Worm (Caenorhabditis elegans) whole organism, late embryonic: ENCODE measurements around the gene F01D5.7.

Experiments used
- C08G9.2 ChIP-seq: sonication (generic microtip); optimal IDR thresholded peaks from 2 replicates; lab custom pipeline; 2016; ENCODE audit warnings: mild to moderate bottlenecking, missing genetic modification characterization, moderate library complexity, missing compliant biosample characterization
- C38D4.7 ChIP-seq: fragments of 200-800 bp; sonication (Bioruptor generic); optimal IDR thresholded peaks from 2 replicates; lab custom pipeline; 2018; ENCODE audit warnings: mild to moderate bottlenecking, missing genetic modification characterization, moderate library complexity, missing compliant biosample characterization
- F13H6.1 ChIP-seq: sonication (generic microtip); optimal IDR thresholded peaks from 2 replicates; lab custom pipeline; 2016; ENCODE audit warnings: missing genetic modification characterization, missing compliant biosample characterization
- K02D7.2 ChIP-seq: sonication (generic microtip); optimal IDR thresholded peaks from 2 replicates; lab custom pipeline; 2017; ENCODE audit warnings: mild to moderate bottlenecking, missing genetic modification characterization, missing compliant biosample characterization
- K09A11.1 ChIP-seq: sonication (generic microtip); optimal IDR thresholded peaks from 2 replicates; lab custom pipeline; 2017; ENCODE audit warnings: antibody characterized with exemption, mild to moderate bottlenecking, missing genetic modification characterization, missing compliant biosample characterization; ENCODE audit not compliant: insufficient read depth
- Y22D7AL.16 ChIP-seq: sonication (generic microtip); optimal IDR thresholded peaks from 2 replicates; lab custom pipeline; 2016; ENCODE audit warnings: missing genetic modification characterization, missing compliant biosample characterization
- ceh-2 ChIP-seq: sonication (generic microtip); optimal IDR thresholded peaks from 2 replicates; lab custom pipeline; 2016; ENCODE audit warnings: missing genotype, missing genetic modification characterization, missing compliant biosample characterization
- ceh-22 ChIP-seq: sonication (generic microtip); optimal IDR thresholded peaks from 2 replicates; lab custom pipeline; 2017; ENCODE audit warnings: missing biosample characterization, missing genetic modification characterization
- ceh-24 ChIP-seq: sonication (generic microtip); optimal IDR thresholded peaks from 2 replicates; lab custom pipeline; 2016; ENCODE audit warnings: mild to moderate bottlenecking, missing genetic modification characterization, missing compliant biosample characterization
- ceh-30 ChIP-seq: fragments of 150-350 bp; optimal IDR thresholded peaks from 2 replicates; lab custom pipeline; 2014; ENCODE audit warnings: missing biosample characterization, missing genetic modification characterization
- ceh-9 ChIP-seq: sonication (generic microtip); optimal IDR thresholded peaks from 2 replicates; lab custom pipeline; 2016; ENCODE audit warnings: mild to moderate bottlenecking, missing genetic modification characterization, inconsistent platforms, missing compliant biosample characterization
- che-1 ChIP-seq: sonication (generic microtip); optimal IDR thresholded peaks from 2 replicates; lab custom pipeline; 2016; ENCODE audit warnings: mild to moderate bottlenecking, missing genetic modification characterization, missing compliant biosample characterization
- dmd-4 ChIP-seq: sonication (generic microtip); optimal IDR thresholded peaks from 2 replicates; lab custom pipeline; 2016; ENCODE audit warnings: borderline replicate concordance, missing genetic modification characterization, missing compliant biosample characterization
- elt-2 ChIP-seq: sonication (generic microtip); optimal IDR thresholded peaks from 2 replicates; lab custom pipeline; 2016; ENCODE audit warnings: missing genetic modification reagents, missing genetic modification characterization, missing compliant biosample characterization
- ets-4 ChIP-seq: sonication (generic microtip); optimal IDR thresholded peaks from 2 replicates; lab custom pipeline; 2016; ENCODE audit warnings: missing genetic modification characterization, missing compliant biosample characterization
- fax-1 ChIP-seq: sonication (generic microtip); optimal IDR thresholded peaks from 2 replicates; lab custom pipeline; 2016; ENCODE audit warnings: missing genotype, missing genetic modification characterization, missing compliant biosample characterization
- fkh-10 ChIP-seq: fragments of 150-350 bp; optimal IDR thresholded peaks from 2 replicates; lab custom pipeline; 2014; ENCODE audit warnings: missing biosample characterization, missing genetic modification reagents, missing genetic modification characterization
- fkh-6 ChIP-seq: sonication (generic microtip); optimal IDR thresholded peaks from 2 replicates; lab custom pipeline; 2016; ENCODE audit warnings: missing genetic modification characterization, missing compliant biosample characterization
- hlh-15 ChIP-seq: sonication (generic microtip); optimal IDR thresholded peaks from 2 replicates; lab custom pipeline; 2016; ENCODE audit warnings: missing genetic modification characterization, missing compliant biosample characterization
- hlh-30 ChIP-seq: sonication (generic microtip); optimal IDR thresholded peaks from 2 replicates; lab custom pipeline; 2017; ENCODE audit warnings: antibody characterized with exemption, missing genetic modification characterization, missing compliant biosample characterization; ENCODE audit not compliant: insufficient read depth
- lim-6 ChIP-seq: sonication (generic microtip); optimal IDR thresholded peaks from 2 replicates; lab custom pipeline; 2016; ENCODE audit warnings: missing genetic modification characterization, missing compliant biosample characterization
- lin-11 ChIP-seq: fragments of 200-800 bp; sonication (Bioruptor generic); optimal IDR thresholded peaks from 2 replicates; lab custom pipeline; 2018; ENCODE audit warnings: mild to moderate bottlenecking, missing genetic modification characterization, missing compliant biosample characterization
- nhr-11 ChIP-seq: fragments of 150-350 bp; optimal IDR thresholded peaks from 2 replicates; lab custom pipeline; 2014; ENCODE audit warnings: missing biosample characterization, missing genetic modification characterization
- pag-3 ChIP-seq: sonication (generic microtip); optimal IDR thresholded peaks from 2 replicates; lab custom pipeline; 2016; ENCODE audit warnings: missing compliant biosample characterization, missing genetic modification characterization, borderline replicate concordance
- pat-9 ChIP-seq: fragments of 200-800 bp; sonication (Bioruptor generic); optimal IDR thresholded peaks from 2 replicates; lab custom pipeline; 2018; ENCODE audit warnings: mild to moderate bottlenecking, missing genetic modification characterization, moderate library complexity, missing compliant biosample characterization
- pax-1 ChIP-seq: fragments of 150-350 bp; optimal IDR thresholded peaks from 2 replicates; lab custom pipeline; 2014; ENCODE audit warnings: missing biosample characterization, missing genetic modification characterization
- pqm-1 ChIP-seq: sonication (generic microtip); optimal IDR thresholded peaks from 2 replicates; lab custom pipeline; 2016; ENCODE audit warnings: missing genetic modification characterization, missing compliant biosample characterization
- ref-2 ChIP-seq: sonication (generic microtip); optimal IDR thresholded peaks from 2 replicates; lab custom pipeline; 2016; ENCODE audit warnings: missing genetic modification characterization, missing compliant biosample characterization
- sox-4 ChIP-seq: sonication (generic microtip); optimal IDR thresholded peaks from 2 replicates; lab custom pipeline; 2017; ENCODE audit warnings: mild to moderate bottlenecking, missing genetic modification characterization, inconsistent platforms, missing compliant biosample characterization
- syd-9 ChIP-seq: sonication (generic microtip); optimal IDR thresholded peaks from 2 replicates; lab custom pipeline; 2016; ENCODE audit warnings: mild to moderate bottlenecking, missing genetic modification characterization, moderate library complexity, missing compliant biosample characterization
- tbx-2 ChIP-seq: sonication (generic microtip); optimal IDR thresholded peaks from 2 replicates; lab custom pipeline; 2016; ENCODE audit warnings: missing genetic modification characterization, missing compliant biosample characterization
- unc-42 ChIP-seq: sonication (generic microtip); optimal IDR thresholded peaks from 2 replicates; lab custom pipeline; 2016; ENCODE audit warnings: missing genotype, missing genetic modification characterization, missing compliant biosample characterization
- unc-55 ChIP-seq: sonication (generic microtip); optimal IDR thresholded peaks from 2 replicates; lab custom pipeline; 2017; ENCODE audit warnings: missing biosample characterization, missing genetic modification reagents, missing genetic modification characterization
- unc-86 ChIP-seq: sonication (generic microtip); optimal IDR thresholded peaks from 2 replicates; lab custom pipeline; 2016; ENCODE audit warnings: missing genetic modification characterization, missing compliant biosample characterization

The F01D5.7 gene

DNA sequence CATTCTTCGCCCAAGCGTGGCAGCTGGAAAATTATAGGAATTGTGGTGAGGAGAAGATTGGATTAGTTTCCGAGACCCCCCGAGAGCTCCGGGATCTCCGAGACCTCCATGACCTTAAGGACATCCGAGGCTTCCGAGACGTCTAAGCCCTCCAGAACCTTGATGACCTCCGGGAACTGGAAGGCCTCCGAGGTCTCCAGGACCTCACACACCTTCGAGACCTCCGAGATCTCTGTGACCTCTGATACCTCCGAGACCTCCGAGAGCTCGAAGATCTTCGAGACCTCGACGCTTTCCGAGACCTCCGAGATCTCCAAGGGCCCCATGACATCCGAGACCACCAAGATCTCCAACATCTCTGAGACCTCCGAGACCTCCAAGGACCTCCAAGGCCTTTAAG, 26.2 kb upstream of the F01D5.7 start:
- TF ChIP-seq ets-4 (tag; lab: Kevin White, UChicago) (no peak), pax-1 (tag; lab: Kevin White, UChicago) (no peak), K02D7.2 (no peak), hlh-30 (no peak), unc-42 (tag; lab: Kevin White, UChicago) (no peak), pqm-1 (tag; lab: Kevin White, UChicago) (no peak), elt-2 (tag; lab: Kevin White, UChicago) (no peak), ceh-22 (tag; lab: Kevin White, UChicago) (no peak), K09A11.1 (tag; lab: Kevin White, UChicago) (no peak), ceh-9 (tag; lab: Kevin White, UChicago) (no peak), unc-86 (tag; lab: Kevin White, UChicago) (no peak), fkh-10 (GFP tag; lab: Kevin White, UChicago) (no peak), ref-2 (tag; lab: Kevin White, UChicago) (no peak), nhr-11 (tag; lab: Kevin White, UChicago) (no peak), dmd-4 (no peak), unc-55 (GFP tag; lab: Kevin White, UChicago) (no peak), fkh-6 (tag; lab: Kevin White, UChicago) (no peak)

- TF ChIP-seq ceh-24: no peak
- peak; percentile 56 for TF ChIP-seq elt-2 (tag; lab: Kevin White, UChicago)
Measured at ce11 chrII:13982923-13983322, 25.5 kb upstream of the F01D5.7 start, which contains the start of the genes Y39G8B.13 and Y39G8B.10. TSS of gene Y39G8B.13 (minus strand) at chrII:13983047. TSS of gene Y39G8B.10 (minus strand) at chrII:13983115.

DNA sequence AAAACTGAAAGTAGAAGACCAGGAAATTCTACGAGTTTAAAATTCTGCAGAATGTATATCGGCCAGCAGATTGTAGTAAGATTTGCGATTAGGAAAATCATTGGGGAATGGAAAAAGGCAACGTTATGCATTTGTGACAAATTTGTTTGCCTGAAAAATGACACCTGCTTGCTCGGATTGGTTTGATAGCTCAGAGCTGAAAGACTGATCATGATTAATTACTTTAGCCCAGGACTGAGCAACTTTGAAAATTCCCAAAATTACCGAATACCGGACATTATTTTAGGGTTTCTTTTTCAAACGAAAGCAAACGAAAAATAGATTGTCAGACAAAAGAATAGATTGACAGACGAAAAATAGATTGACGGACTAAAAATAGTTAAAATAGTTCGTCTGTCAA, 23.9 kb upstream of the F01D5.7 start, which contains the start of gene sre-47:
TSS of gene sre-47 (minus strand) at position 101 of the 400 bp plus-strand sequence.
- TF ChIP-seq syd-9 (tag; lab: Kevin White, UChicago): no peak
- no peak for TF ChIP-seq ceh-2 (tag; lab: Kevin White, UChicago)
- no peak for TF ChIP-seq tbx-2
- TF ChIP-seq lim-6: no peak
- no peak for TF ChIP-seq ceh-30 (tag; lab: Kevin White, UChicago)
- TF ChIP-seq Y22D7AL.16: no peak
- TF ChIP-seq hlh-15 (tag; lab: Kevin White, UChicago): no peak

- TF ChIP-seq C38D4.7 (GFP tag; lab: Kevin White, UChicago) (peak; percentile 33), Y22D7AL.16 (peak; percentile 62), che-1 (tag; lab: Kevin White, UChicago) (peak; percentile 67), pat-9 (tag; lab: Kevin White, UChicago) (peak; percentile 51), lin-11 (tag; lab: Kevin White, UChicago) (peak; percentile 23)
Measured at ce11 chrII:13986061-13986460, 22.4 kb upstream of the F01D5.7 start.

- TF ChIP-seq F13H6.1 (tag; lab: Kevin White, UChicago): no peak
- TF ChIP-seq, all 69 proteins: peak for 0
Measured at ce11 chrII:13991741-13992140, 16.7 kb upstream of the F01D5.7 start, which contains the start of gene Y39G8B.5. TSS of gene Y39G8B.5 (minus strand) at chrII:13991841.

- TF ChIP-seq fax-1 (no peak), C08G9.2 (no peak), pag-3 (tag; lab: Kevin White, UChicago) (no peak), ceh-22 (tag; lab: Kevin White, UChicago) (no peak), pax-1 (tag; lab: Kevin White, UChicago) (no peak), sox-4 (tag; lab: Kevin White, UChicago) (no peak), tbx-2 (no peak)
Measured at ce11 chrII:13994934-13995333, 13.5 kb upstream of the F01D5.7 start, which contains the start of gene Y39G8B.7. TSS of gene Y39G8B.7 (minus strand) at chrII:13995034.
